Worm (Caenorhabditis elegans) whole organism, L1 larva: ENCODE results near the gene ctf-4.

Experiments used
- Y116A8C.19 ChIP-seq: sonication (generic microtip); optimal IDR thresholded peaks from 2 replicates; lab custom pipeline; 2016; ENCODE audit warnings: missing compliant biosample characterization, missing genetic modification characterization, borderline replicate concordance
- aha-1 ChIP-seq: fragments of 150-350 bp; optimal IDR thresholded peaks from 2 replicates; lab custom pipeline; 2014; ENCODE audit warnings: missing biosample characterization, missing genetic modification characterization
- ama-1 ChIP-seq: fragments of 150-350 bp; optimal IDR thresholded peaks from 2 replicates; lab custom pipeline; 2014
- ceh-63 ChIP-seq: fragments of 200-800 bp; sonication (Bioruptor generic); optimal IDR thresholded peaks from 2 replicates; lab custom pipeline; 2018; ENCODE audit warnings: mild to moderate bottlenecking, missing genetic modification characterization, missing compliant biosample characterization
- ceh-8 ChIP-seq: fragments of 200-800 bp; sonication (Bioruptor generic); optimal IDR thresholded peaks from 2 replicates; lab custom pipeline; 2018; ENCODE audit warnings: mild to moderate bottlenecking, missing genetic modification characterization, moderate library complexity, missing compliant biosample characterization
- ceh-82 ChIP-seq, 3 experiments: fragments of 150-350 bp in 1 of 3; sonication (generic microtip) in 2 of 3; optimal IDR thresholded peaks; 2 replicates each; lab custom pipeline; 2014 to 2017; ENCODE audit warnings: missing biosample characterization in 3 of 3, missing genetic modification characterization in 3 of 3
- dpl-1 ChIP-seq, 3 experiments: fragments of 150-350 bp in 2 of 3; sonication (generic microtip) in 1 of 3; optimal IDR thresholded peaks; 2 replicates each; lab custom pipeline; 2014 to 2017; ENCODE audit warnings: missing biosample characterization in 3 of 3, missing genetic modification characterization in 3 of 3, missing genetic modification reagents in 3 of 3
- efl-1 ChIP-seq, 4 experiments: fragments of 150-350 bp; optimal IDR thresholded peaks in 3 of 4; peaks in 1 of 4; 1 replicate in 1 of 4; 2 replicates in 3 of 4; lab custom pipeline; 2014; ENCODE audit warnings: missing biosample characterization in 2 of 4, missing genetic modification characterization in 2 of 4, missing genetic modification reagents in 2 of 4
- efl-3 ChIP-seq: fragments of 200-800 bp; sonication (Bioruptor generic); optimal IDR thresholded peaks from 2 replicates; lab custom pipeline; 2018; ENCODE audit warnings: mild to moderate bottlenecking, missing genetic modification characterization, missing compliant biosample characterization
- egl-13 ChIP-seq: sonication (generic microtip); optimal IDR thresholded peaks from 2 replicates; lab custom pipeline; 2016; ENCODE audit warnings: missing genotype, missing genetic modification reagents, missing genetic modification characterization, missing compliant biosample characterization
- elt-2 ChIP-seq: sonication (generic microtip); optimal IDR thresholded peaks from 2 replicates; lab custom pipeline; 2016; ENCODE audit warnings: missing genetic modification characterization, mild to moderate bottlenecking, inconsistent platforms, missing compliant biosample characterization, missing genetic modification reagents
- elt-3 ChIP-seq, 6 experiments: fragments of 150-350 bp in 1 of 6; sonication (generic microtip); optimal IDR thresholded peaks; 2 replicates each; lab custom pipeline; 2017 to 2018; ENCODE audit warnings: missing biosample characterization in 6 of 6, missing genetic modification characterization in 6 of 6, inconsistent platforms in 1 of 6
- fkh-10 ChIP-seq: sonication (generic microtip); optimal IDR thresholded peaks from 2 replicates; lab custom pipeline; 2017; ENCODE audit warnings: missing biosample characterization, missing genetic modification reagents, missing genetic modification characterization
- fkh-8 ChIP-seq: sonication (generic microtip); optimal IDR thresholded peaks from 2 replicates; lab custom pipeline; 2016; ENCODE audit warnings: mild to moderate bottlenecking, missing genetic modification characterization, missing compliant biosample characterization
- fos-1 ChIP-seq: fragments of 150-350 bp; optimal IDR thresholded peaks from 2 replicates; lab custom pipeline; 2014; ENCODE audit warnings: missing biosample characterization, missing genetic modification characterization
- grh-1 ChIP-seq: fragments of 200-800 bp; sonication (Bioruptor generic); IDR thresholded peaks from 2 replicates; pipeline ENCODE4 v1.3.6; 2022; ENCODE audit warnings: missing genetic modification reagents, missing genetic modification characterization, missing compliant biosample characterization
- hlh-17 ChIP-seq: fragments of 200-800 bp; sonication (Bioruptor generic); optimal IDR thresholded peaks from 2 replicates; lab custom pipeline; 2018; ENCODE audit warnings: missing genetic modification characterization, mild to moderate bottlenecking, missing compliant biosample characterization, moderate library complexity, borderline replicate concordance
- hlh-4 ChIP-seq: sonication (generic microtip); optimal IDR thresholded peaks from 2 replicates; lab custom pipeline; 2016; ENCODE audit warnings: mild to moderate bottlenecking, missing genetic modification characterization, missing compliant biosample characterization
- isw-1 ChIP-seq: fragments of 200-800 bp; sonication (Bioruptor generic); IDR thresholded peaks from 2 replicates; pipeline ENCODE4 v1.3.6; 2022; ENCODE audit warnings: missing genetic modification characterization, missing compliant biosample characterization
- jun-1 ChIP-seq: fragments of 150-350 bp; optimal IDR thresholded peaks from 2 replicates; lab custom pipeline; 2014; ENCODE audit warnings: missing biosample characterization, missing genetic modification reagents, missing genetic modification characterization
- lin-14 ChIP-seq: fragments of 200-800 bp; sonication (Bioruptor generic); optimal IDR thresholded peaks from 2 replicates; lab custom pipeline; 2018; ENCODE audit warnings: mild to moderate bottlenecking, missing genetic modification characterization, moderate library complexity, missing compliant biosample characterization
- lin-35 ChIP-seq, 2 experiments: fragments of 150-350 bp; optimal IDR thresholded peaks; 2 replicates each; lab custom pipeline; 2014; ENCODE audit warnings: missing biosample characterization in 2 of 2, missing genetic modification characterization in 2 of 2, missing genetic modification reagents in 2 of 2
- lin-39 ChIP-seq: fragments of 150-350 bp; optimal IDR thresholded peaks from 2 replicates; lab custom pipeline; 2014; ENCODE audit warnings: missing biosample characterization, missing genetic modification reagents, missing genetic modification characterization
- lsy-2 ChIP-seq, 2 experiments: fragments of 150-350 bp; optimal IDR thresholded peaks; 2 replicates each; lab custom pipeline; 2014; ENCODE audit warnings: missing biosample characterization in 2 of 2, missing genetic modification characterization in 2 of 2
- mab-9 ChIP-seq: fragments of 200-800 bp; sonication (Bioruptor generic); IDR thresholded peaks from 2 replicates; pipeline ENCODE4 v1.3.6; 2022; ENCODE audit warnings: missing genetic modification reagents, missing genetic modification characterization, missing compliant biosample characterization
- mdl-1 ChIP-seq, 2 experiments: fragments of 150-350 bp; optimal IDR thresholded peaks; 2 replicates each; lab custom pipeline; 2014 to 2017; ENCODE audit warnings: missing biosample characterization in 2 of 2, missing genetic modification characterization in 2 of 2, inconsistent platforms in 1 of 2
- mef-2 ChIP-seq: fragments of 150-350 bp; optimal IDR thresholded peaks from 2 replicates; lab custom pipeline; 2014; ENCODE audit warnings: missing biosample characterization, missing genetic modification characterization
- mep-1 ChIP-seq: fragments of 150-350 bp; optimal IDR thresholded peaks from 2 replicates; lab custom pipeline; 2014; ENCODE audit warnings: missing biosample characterization, missing genetic modification characterization
- nhr-11 ChIP-seq: fragments of 150-350 bp; optimal IDR thresholded peaks from 2 replicates; lab custom pipeline; 2014; ENCODE audit warnings: missing biosample characterization, missing genetic modification characterization
- nhr-19 ChIP-seq: fragments of 200-800 bp; sonication (Bioruptor generic); conservative IDR thresholded peaks from 2 replicates; pipeline ENCODE4 v1.3.6; 2022; ENCODE audit warnings: missing genetic modification characterization, missing compliant biosample characterization
- nhr-20 ChIP-seq: sonication (generic microtip); optimal IDR thresholded peaks from 2 replicates; lab custom pipeline; 2016; ENCODE audit warnings: mild to moderate bottlenecking, missing genetic modification characterization, missing compliant biosample characterization
- nhr-237 ChIP-seq: fragments of 150-350 bp; optimal IDR thresholded peaks from 2 replicates; lab custom pipeline; 2014; ENCODE audit warnings: missing biosample characterization, missing genetic modification characterization
- nhr-47 ChIP-seq: sonication (generic microtip); optimal IDR thresholded peaks from 2 replicates; lab custom pipeline; 2016; ENCODE audit warnings: mild to moderate bottlenecking, missing genetic modification characterization, moderate library complexity, missing compliant biosample characterization
- nhr-71 ChIP-seq: sonication (generic microtip); optimal IDR thresholded peaks from 2 replicates; lab custom pipeline; 2016; ENCODE audit warnings: mild to moderate bottlenecking, missing genetic modification characterization, moderate library complexity, missing compliant biosample characterization
- nhr-76 ChIP-seq: sonication (generic microtip); optimal IDR thresholded peaks from 2 replicates; lab custom pipeline; 2017; ENCODE audit warnings: missing biosample characterization, missing genetic modification characterization
- nhr-77 ChIP-seq: fragments of 150-350 bp; optimal IDR thresholded peaks from 2 replicates; lab custom pipeline; 2014; ENCODE audit warnings: missing biosample characterization, missing genetic modification characterization
- nhr-84 ChIP-seq: sonication (generic microtip); optimal IDR thresholded peaks from 2 replicates; lab custom pipeline; 2017; ENCODE audit warnings: missing biosample characterization, missing genetic modification characterization
- pag-3 ChIP-seq: sonication (generic microtip); optimal IDR thresholded peaks from 2 replicates; lab custom pipeline; 2017; ENCODE audit warnings: missing genetic modification characterization, mild to moderate bottlenecking, missing compliant biosample characterization, antibody characterized with exemption, borderline replicate concordance; ENCODE audit not compliant: insufficient read depth
- pax-3 ChIP-seq: fragments of 200-800 bp; sonication (Bioruptor generic); optimal IDR thresholded peaks from 2 replicates; lab custom pipeline; 2018; ENCODE audit warnings: mild to moderate bottlenecking, missing genetic modification characterization, moderate library complexity, missing compliant biosample characterization
- rnt-1 ChIP-seq: sonication (generic microtip); optimal IDR thresholded peaks from 2 replicates; lab custom pipeline; 2016; ENCODE audit warnings: mild to moderate bottlenecking, missing genetic modification characterization, moderate library complexity, missing compliant biosample characterization
- skn-1 ChIP-seq: fragments of 150-350 bp; optimal IDR thresholded peaks from 2 replicates; lab custom pipeline; 2014; ENCODE audit warnings: missing biosample characterization, missing genetic modification characterization
- snpc-4 ChIP-seq: fragments of 150-350 bp; optimal IDR thresholded peaks from 2 replicates; lab custom pipeline; 2014; ENCODE audit warnings: missing biosample characterization, missing genetic modification characterization
- snu-23 ChIP-seq: sonication (generic microtip); optimal IDR thresholded peaks from 2 replicates; lab custom pipeline; 2016; ENCODE audit warnings: missing genetic modification characterization, missing compliant biosample characterization
- sox-4 ChIP-seq: sonication (generic microtip); optimal IDR thresholded peaks from 2 replicates; lab custom pipeline; 2016; ENCODE audit warnings: missing genetic modification characterization, missing compliant biosample characterization
- sptf-1 ChIP-seq: fragments of 150-350 bp; optimal IDR thresholded peaks from 2 replicates; lab custom pipeline; 2014; ENCODE audit warnings: missing biosample characterization, missing genetic modification characterization
- unc-130 ChIP-seq: fragments of 150-350 bp; optimal IDR thresholded peaks from 2 replicates; lab custom pipeline; 2017; ENCODE audit warnings: missing biosample characterization, missing genetic modification characterization, inconsistent platforms
- unc-86 ChIP-seq: sonication (generic microtip); optimal IDR thresholded peaks from 2 replicates; lab custom pipeline; 2016; ENCODE audit warnings: missing genetic modification characterization, missing compliant biosample characterization
- zip-4 ChIP-seq: fragments of 200-800 bp; sonication (Bioruptor generic); optimal IDR thresholded peaks from 2 replicates; lab custom pipeline; 2018; ENCODE audit warnings: mild to moderate bottlenecking, missing genetic modification characterization, moderate library complexity, missing compliant biosample characterization

Gene ctf-4

ce11 chrV:10938739-10939138 is 26.6 kb downstream of the ctf-4 start, which contains the start of gene F17C11.11:
F17C11.11 (minus strand) TSS chrV:10938817.
- TF ChIP-seq nhr-20 (tag; lab: Kevin White, UChicago), result peak; percentile 10
- TF ChIP-seq Y116A8C.19 (tag; lab: Kevin White, UChicago), result no peak
- TF ChIP-seq efl-3 (GFP tag; lab: Kevin White, UChicago), result no peak
- peak; percentile 48 for TF ChIP-seq nhr-71
- TF ChIP-seq hlh-17, result no peak
- TF ChIP-seq pax-3 (tag; lab: Kevin White, UChicago), result no peak
- TF ChIP-seq lsy-2 (tag; optimal IDR thresholded peaks at IDR 0.05; lab: Kevin White, UChicago), result peak in 1 of 2 experiments; percentile 1
- TF ChIP-seq rnt-1 (tag; lab: Kevin White, UChicago), result peak; percentile 52
- no peak for TF ChIP-seq efl-1 (optimal IDR thresholded peaks at IDR 0.05; lab: Kevin White, UChicago)
- peak; percentile 1 to 17 for TF ChIP-seq efl-1 (GFP tag; optimal IDR thresholded peaks at IDR 0.05 in 1 of 2; lab: Kevin White, UChicago)
- TF ChIP-seq grh-1 (GFP tag; lab: Robert Waterston, UW), result no peak
- no peak for TF ChIP-seq nhr-11 (tag; lab: Kevin White, UChicago)
- TF ChIP-seq skn-1 (tag; lab: Kevin White, UChicago), result peak; percentile 72
- TF ChIP-seq isw-1 (GFP tag; lab: Robert Waterston, UW), result no peak
- TF ChIP-seq lin-14, result peak; percentile 27
- peak in 1 of 3 experiments; percentile 12 for TF ChIP-seq dpl-1 (GFP tag; optimal IDR thresholded peaks at IDR 0.05; lab: Kevin White, UChicago)
- peak; percentile 88 for TF ChIP-seq zip-4
- TF ChIP-seq jun-1 (tag; lab: Kevin White, UChicago), result no peak
- TF ChIP-seq mep-1 (tag; lab: Kevin White, UChicago), result peak; percentile 3
- peak; percentile 73 for TF ChIP-seq elt-2
- no peak for TF ChIP-seq snu-23 (GFP tag; lab: Kevin White, UChicago)
- peak in 1 of 2 experiments; percentile 32 for TF ChIP-seq mdl-1 (tag; optimal IDR thresholded peaks at IDR 0.05; lab: Kevin White, UChicago)

- TF ChIP-seq mef-2 (no peak), nhr-71 (peak; percentile 88), fkh-10 (GFP tag; lab: Kevin White, UChicago) (peak; percentile 92), ama-1 (no peak), sptf-1 (no peak), Y116A8C.19 (tag; lab: Kevin White, UChicago) (no peak), pax-3 (tag; lab: Kevin White, UChicago) (no peak), elt-3 (tag; optimal IDR thresholded peaks at IDR 0.05; lab: Kevin White, UChicago) (peak in 1 of 6 experiments; percentile 65), jun-1 (tag; lab: Kevin White, UChicago) (no peak), dpl-1 (GFP tag; optimal IDR thresholded peaks at IDR 0.05; lab: Kevin White, UChicago) (peak in 1 of 3 experiments; percentile 2), nhr-19 (peak; percentile 88), pag-3 (tag; lab: Kevin White, UChicago) (no peak), mab-9 (GFP tag; lab: Robert Waterston, UW) (no peak), ceh-63 (GFP tag; lab: Kevin White, UChicago) (no peak), lsy-2 (tag; optimal IDR thresholded peaks at IDR 0.05; lab: Kevin White, UChicago) (peak; percentile 26 to 65), nhr-47 (tag; lab: Kevin White, UChicago) (peak; percentile 73), lin-39 (tag; lab: Kevin White, UChicago) (no peak), unc-86 (tag; lab: Kevin White, UChicago) (no peak), nhr-11 (tag; lab: Kevin White, UChicago) (peak; percentile 63), skn-1 (tag; lab: Kevin White, UChicago) (peak; percentile 64), egl-13 (tag; lab: Kevin White, UChicago) (no peak), sox-4 (tag; lab: Kevin White, UChicago) (no peak), lin-35 (GFP tag; optimal IDR thresholded peaks at IDR 0.05; lab: Kevin White, UChicago) (peak in 1 of 2 experiments; percentile 27), nhr-20 (tag; lab: Kevin White, UChicago) (peak; percentile 70), snpc-4 (no peak), nhr-76 (tag; lab: Kevin White, UChicago) (no peak), efl-1 (optimal IDR thresholded peaks at IDR 0.05; lab: Kevin White, UChicago) (no peak), efl-1 (GFP tag; optimal IDR thresholded peaks at IDR 0.05 in 1 of 2; lab: Kevin White, UChicago) (peak in 1 of 2 experiments; percentile 62), fkh-8 (tag; lab: Kevin White, UChicago) (peak; percentile 79), ceh-8 (GFP tag; lab: Kevin White, UChicago) (peak; percentile 44), ceh-82 (tag; optimal IDR thresholded peaks at IDR 0.05; lab: Kevin White, UChicago) (no peak), unc-130 (tag; lab: Kevin White, UChicago) (no peak), nhr-84 (no peak), nhr-237 (tag; lab: Kevin White, UChicago) (no peak), hlh-4 (tag; lab: Kevin White, UChicago) (no peak), nhr-77 (tag; lab: Kevin White, UChicago) (no peak), aha-1 (no peak), fos-1 (tag; lab: Kevin White, UChicago) (no peak), snu-23 (GFP tag; lab: Kevin White, UChicago) (peak; percentile 41)
Measured at ce11 chrV:10937294-10937693, 28.0 kb downstream of the ctf-4 start.
